Worm (Caenorhabditis elegans): ENCODE data around the gene F27D9.12.

DNA sequence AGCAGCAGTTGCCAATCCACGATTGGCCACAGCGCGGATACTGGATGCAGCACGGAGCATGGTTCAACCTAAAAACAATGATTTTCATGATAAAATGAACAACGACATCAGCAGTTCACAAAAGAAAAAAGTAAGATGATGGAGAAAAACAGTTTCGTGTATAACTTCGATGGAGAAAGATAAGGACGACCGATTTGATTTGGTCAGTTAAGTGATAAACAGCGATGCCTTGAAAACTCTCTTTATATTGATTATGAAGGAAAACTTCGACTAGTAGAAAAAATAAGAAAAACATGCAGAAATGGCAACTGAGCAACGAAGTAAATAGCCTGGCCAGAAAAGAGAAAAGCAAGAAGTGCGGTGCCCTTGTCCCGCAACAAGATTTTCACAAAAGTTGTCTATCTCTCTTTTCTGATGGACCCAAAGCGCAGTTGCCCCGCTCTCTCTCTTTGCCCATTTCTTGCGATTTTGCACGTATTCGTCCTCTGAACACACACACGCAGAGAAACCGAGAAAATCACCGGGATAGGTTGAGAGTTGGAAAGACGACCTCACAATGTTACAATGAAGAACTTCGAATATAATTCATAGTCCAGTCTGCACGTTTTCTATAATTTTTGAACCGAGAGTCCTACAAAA is 4.3 kb upstream of the F27D9.12 start, which contains the start of gene pcca-1:
- no peak for TF ChIP-seq zag-1 (tag; optimal IDR thresholded peaks at IDR 0.05)
- no peak for TF ChIP-seq sox-4 (tag; optimal IDR thresholded peaks at IDR 0.05)
- TF ChIP-seq fos-1 (tag; optimal IDR thresholded peaks at IDR 0.05): no peak
- TF ChIP-seq ztf-11 (tag; optimal IDR thresholded peaks at IDR 0.05): no peak
- TF ChIP-seq unc-62 (GFP tag; optimal IDR thresholded peaks at IDR 0.05): no peak
- TF ChIP-seq blmp-1 (tag; optimal IDR thresholded peaks at IDR 0.05): no peak
- no peak for TF ChIP-seq hpl-2 (GFP tag; optimal IDR thresholded peaks at IDR 0.05)
- TF ChIP-seq alr-1 (tag; optimal IDR thresholded peaks at IDR 0.05; ENCODE audit: borderline replicate concordance): no peak
- TF ChIP-seq unc-130 (tag; optimal IDR thresholded peaks at IDR 0.05): peak; percentile 34
- no peak for TF ChIP-seq dpl-1 (GFP tag; optimal IDR thresholded peaks at IDR 0.05)
- TF ChIP-seq egl-27 (tag; optimal IDR thresholded peaks at IDR 0.05): no peak

Data from whole organism, L1 larva.